Worm (Caenorhabditis elegans) whole organism, L1 larva: ENCODE results near the gene F55G11.4.

ENCODE experiments used
- Y116A8C.19 ChIP-seq: sonication (generic microtip); optimal IDR thresholded peaks from 2 replicates; lab custom pipeline; 2016; ENCODE audit warnings: missing compliant biosample characterization, missing genetic modification characterization, borderline replicate concordance
- aha-1 ChIP-seq: fragments of 150-350 bp; optimal IDR thresholded peaks from 2 replicates; lab custom pipeline; 2014; ENCODE audit warnings: missing biosample characterization, missing genetic modification characterization
- ama-1 ChIP-seq: fragments of 150-350 bp; optimal IDR thresholded peaks from 2 replicates; lab custom pipeline; 2014
- blmp-1 ChIP-seq: fragments of 150-350 bp; optimal IDR thresholded peaks from 2 replicates; lab custom pipeline; 2014; ENCODE audit warnings: missing biosample characterization, missing genetic modification characterization
- ceh-63 ChIP-seq: fragments of 200-800 bp; sonication (Bioruptor generic); optimal IDR thresholded peaks from 2 replicates; lab custom pipeline; 2018; ENCODE audit warnings: mild to moderate bottlenecking, missing genetic modification characterization, missing compliant biosample characterization
- dpl-1 ChIP-seq, 3 experiments: fragments of 150-350 bp in 2 of 3; sonication (generic microtip) in 1 of 3; optimal IDR thresholded peaks; 2 replicates each; lab custom pipeline; 2014 to 2017; ENCODE audit warnings: missing biosample characterization in 3 of 3, missing genetic modification characterization in 3 of 3, missing genetic modification reagents in 3 of 3
- efl-1 ChIP-seq, 4 experiments: fragments of 150-350 bp; optimal IDR thresholded peaks in 3 of 4; peaks in 1 of 4; 1 replicate in 1 of 4; 2 replicates in 3 of 4; lab custom pipeline; 2014; ENCODE audit warnings: missing biosample characterization in 2 of 4, missing genetic modification characterization in 2 of 4, missing genetic modification reagents in 2 of 4
- egl-27 ChIP-seq, 2 experiments: fragments of 150-350 bp in 1 of 2; sonication (generic microtip); optimal IDR thresholded peaks; 3 replicates each; lab custom pipeline; 2017 to 2018; ENCODE audit warnings: missing biosample characterization in 2 of 2, missing genetic modification characterization in 2 of 2, missing genetic modification reagents in 2 of 2
- elt-2 ChIP-seq: sonication (generic microtip); optimal IDR thresholded peaks from 2 replicates; lab custom pipeline; 2016; ENCODE audit warnings: missing genetic modification characterization, mild to moderate bottlenecking, inconsistent platforms, missing compliant biosample characterization, missing genetic modification reagents
- elt-3 ChIP-seq, 6 experiments: fragments of 150-350 bp in 1 of 6; sonication (generic microtip); optimal IDR thresholded peaks; 2 replicates each; lab custom pipeline; 2017 to 2018; ENCODE audit warnings: missing biosample characterization in 6 of 6, missing genetic modification characterization in 6 of 6, inconsistent platforms in 1 of 6
- fkh-10 ChIP-seq: sonication (generic microtip); optimal IDR thresholded peaks from 2 replicates; lab custom pipeline; 2017; ENCODE audit warnings: missing biosample characterization, missing genetic modification reagents, missing genetic modification characterization
- fkh-8 ChIP-seq: sonication (generic microtip); optimal IDR thresholded peaks from 2 replicates; lab custom pipeline; 2016; ENCODE audit warnings: mild to moderate bottlenecking, missing genetic modification characterization, missing compliant biosample characterization
- fos-1 ChIP-seq: fragments of 150-350 bp; optimal IDR thresholded peaks from 2 replicates; lab custom pipeline; 2014; ENCODE audit warnings: missing biosample characterization, missing genetic modification characterization
- grh-1 ChIP-seq: fragments of 200-800 bp; sonication (Bioruptor generic); IDR thresholded peaks from 2 replicates; pipeline ENCODE4 v1.3.6; 2022; ENCODE audit warnings: missing genetic modification reagents, missing genetic modification characterization, missing compliant biosample characterization
- isw-1 ChIP-seq: fragments of 200-800 bp; sonication (Bioruptor generic); IDR thresholded peaks from 2 replicates; pipeline ENCODE4 v1.3.6; 2022; ENCODE audit warnings: missing genetic modification characterization, missing compliant biosample characterization
- lin-14 ChIP-seq: fragments of 200-800 bp; sonication (Bioruptor generic); optimal IDR thresholded peaks from 2 replicates; lab custom pipeline; 2018; ENCODE audit warnings: mild to moderate bottlenecking, missing genetic modification characterization, moderate library complexity, missing compliant biosample characterization
- lin-39 ChIP-seq: fragments of 150-350 bp; optimal IDR thresholded peaks from 2 replicates; lab custom pipeline; 2014; ENCODE audit warnings: missing biosample characterization, missing genetic modification reagents, missing genetic modification characterization
- mdl-1 ChIP-seq, 2 experiments: fragments of 150-350 bp; optimal IDR thresholded peaks; 2 replicates each; lab custom pipeline; 2014 to 2017; ENCODE audit warnings: missing biosample characterization in 2 of 2, missing genetic modification characterization in 2 of 2, inconsistent platforms in 1 of 2
- mef-2 ChIP-seq: fragments of 150-350 bp; optimal IDR thresholded peaks from 2 replicates; lab custom pipeline; 2014; ENCODE audit warnings: missing biosample characterization, missing genetic modification characterization
- mep-1 ChIP-seq: fragments of 150-350 bp; optimal IDR thresholded peaks from 2 replicates; lab custom pipeline; 2014; ENCODE audit warnings: missing biosample characterization, missing genetic modification characterization
- nhr-12 ChIP-seq: sonication (generic microtip); optimal IDR thresholded peaks from 2 replicates; lab custom pipeline; 2017; ENCODE audit warnings: missing biosample characterization, missing genetic modification characterization
- nhr-19 ChIP-seq: fragments of 200-800 bp; sonication (Bioruptor generic); conservative IDR thresholded peaks from 2 replicates; pipeline ENCODE4 v1.3.6; 2022; ENCODE audit warnings: missing genetic modification characterization, missing compliant biosample characterization
- nhr-20 ChIP-seq: sonication (generic microtip); optimal IDR thresholded peaks from 2 replicates; lab custom pipeline; 2016; ENCODE audit warnings: mild to moderate bottlenecking, missing genetic modification characterization, missing compliant biosample characterization
- nhr-28 ChIP-seq: fragments of 150-350 bp; optimal IDR thresholded peaks from 2 replicates; lab custom pipeline; 2014; ENCODE audit warnings: missing biosample characterization, missing genetic modification characterization
- nhr-84 ChIP-seq: sonication (generic microtip); optimal IDR thresholded peaks from 2 replicates; lab custom pipeline; 2017; ENCODE audit warnings: missing biosample characterization, missing genetic modification characterization
- pag-3 ChIP-seq: sonication (generic microtip); optimal IDR thresholded peaks from 2 replicates; lab custom pipeline; 2017; ENCODE audit warnings: missing genetic modification characterization, mild to moderate bottlenecking, missing compliant biosample characterization, antibody characterized with exemption, borderline replicate concordance; ENCODE audit not compliant: insufficient read depth
- pax-3 ChIP-seq: fragments of 200-800 bp; sonication (Bioruptor generic); optimal IDR thresholded peaks from 2 replicates; lab custom pipeline; 2018; ENCODE audit warnings: mild to moderate bottlenecking, missing genetic modification characterization, moderate library complexity, missing compliant biosample characterization
- rnt-1 ChIP-seq: sonication (generic microtip); optimal IDR thresholded peaks from 2 replicates; lab custom pipeline; 2016; ENCODE audit warnings: mild to moderate bottlenecking, missing genetic modification characterization, moderate library complexity, missing compliant biosample characterization
- sox-4 ChIP-seq: sonication (generic microtip); optimal IDR thresholded peaks from 2 replicates; lab custom pipeline; 2016; ENCODE audit warnings: missing genetic modification characterization, missing compliant biosample characterization
- tlp-1 ChIP-seq: fragments of 150-350 bp; optimal IDR thresholded peaks from 2 replicates; lab custom pipeline; 2014; ENCODE audit warnings: missing biosample characterization, missing genetic modification characterization
- unc-86 ChIP-seq: sonication (generic microtip); optimal IDR thresholded peaks from 2 replicates; lab custom pipeline; 2016; ENCODE audit warnings: missing genetic modification characterization, missing compliant biosample characterization
- unc-98 ChIP-seq: fragments of 200-800 bp; sonication (Bioruptor generic); IDR thresholded peaks from 2 replicates; pipeline ENCODE4 v1.3.6; 2022; ENCODE audit warnings: missing genetic modification characterization, missing compliant biosample characterization
- xbp-1 ChIP-seq: sonication (generic microtip); optimal IDR thresholded peaks from 2 replicates; lab custom pipeline; 2016; ENCODE audit warnings: missing genetic modification characterization, missing compliant biosample characterization

The F55G11.4 gene

DNA sequence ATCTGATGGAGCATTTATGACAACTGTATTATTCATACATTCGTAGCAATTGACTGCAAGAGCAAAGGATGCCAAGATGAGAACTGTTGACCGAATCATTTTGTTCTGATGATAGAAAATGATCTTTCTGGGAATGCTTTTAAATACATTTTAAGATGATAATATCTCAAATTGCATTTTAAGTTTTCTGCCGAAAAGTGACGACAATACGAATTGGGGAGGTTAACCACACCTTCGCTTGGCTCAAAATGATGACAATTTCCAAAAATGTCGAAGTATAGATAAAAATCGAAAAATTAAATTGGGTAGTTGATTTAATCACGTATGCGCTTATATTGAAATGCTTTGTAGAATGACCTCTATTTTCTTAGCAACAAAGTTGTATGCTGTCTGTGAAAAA lies 32.2 kb upstream of the F55G11.4 start, which contains the start of gene dod-24:
Gene dod-24 (minus strand): TSS at position 101 of the 400 bp plus-strand sequence.
- TF ChIP-seq nhr-20 (no peak), egl-27 (tag; optimal IDR thresholded peaks at IDR 0.05; lab: Kevin White, UChicago) (no peak), unc-86 (tag; lab: Kevin White, UChicago) (no peak), elt-3 (tag; optimal IDR thresholded peaks at IDR 0.05; lab: Kevin White, UChicago) (no peak), isw-1 (GFP tag; lab: Robert Waterston, UW) (no peak), lin-14 (GFP tag; lab: Kevin White, UChicago) (no peak), unc-98 (no peak), efl-1 (optimal IDR thresholded peaks at IDR 0.05; lab: Kevin White, UChicago) (no peak), efl-1 (GFP tag; optimal IDR thresholded peaks at IDR 0.05 in 1 of 2; lab: Kevin White, UChicago) (no peak), fos-1 (tag; lab: Kevin White, UChicago) (no peak), mef-2 (tag; lab: Kevin White, UChicago) (no peak), pax-3 (tag; lab: Kevin White, UChicago) (no peak)
- TF ChIP-seq, all 84 proteins: peak for 0

DNA sequence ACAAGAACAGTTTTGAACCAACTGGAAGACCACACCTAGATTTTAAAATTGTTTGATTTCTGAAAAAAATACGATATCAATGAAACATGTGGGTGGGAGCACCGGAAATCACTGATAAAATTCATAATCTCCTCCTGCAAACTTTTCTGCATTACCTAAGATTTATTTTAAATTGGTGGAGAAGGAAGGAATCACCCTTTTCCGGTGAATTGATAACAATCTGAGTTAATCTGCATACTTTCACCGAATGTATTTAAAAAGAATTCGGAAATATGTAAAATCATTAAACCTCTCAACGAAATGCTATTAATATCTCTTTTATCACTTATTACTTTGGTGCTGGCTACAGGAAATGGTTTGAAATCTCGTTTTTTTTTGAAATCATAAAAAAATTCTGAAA lies 30.8 kb upstream of the F55G11.4 start, which contains the start of gene dct-19:
Gene dct-19 (plus strand): TSS at position 301 of the 400 bp plus-strand sequence.
- TF ChIP-seq fos-1 (tag; lab: Kevin White, UChicago) = no peak
- TF ChIP-seq grh-1 (GFP tag; lab: Robert Waterston, UW) = no peak
- no peak for TF ChIP-seq nhr-28
- no peak for TF ChIP-seq lin-39 (tag; lab: Kevin White, UChicago)
- TF ChIP-seq ama-1 (lab: Kevin White, UChicago) = no peak
- no peak for TF ChIP-seq unc-86 (tag; lab: Kevin White, UChicago)
- TF ChIP-seq mep-1 (tag; lab: Kevin White, UChicago) = no peak
- no peak for TF ChIP-seq dpl-1 (GFP tag; optimal IDR thresholded peaks at IDR 0.05; lab: Kevin White, UChicago)
- no peak for TF ChIP-seq nhr-19
- no peak for TF ChIP-seq elt-2
- TF ChIP-seq pag-3 (tag; lab: Kevin White, UChicago) = no peak
- no peak for TF ChIP-seq blmp-1 (tag; lab: Kevin White, UChicago)
- no peak for TF ChIP-seq Y116A8C.19 (tag; lab: Kevin White, UChicago)
- TF ChIP-seq fkh-8 (tag; lab: Kevin White, UChicago) = no peak
- TF ChIP-seq, all 84 proteins: peak for 0

DNA sequence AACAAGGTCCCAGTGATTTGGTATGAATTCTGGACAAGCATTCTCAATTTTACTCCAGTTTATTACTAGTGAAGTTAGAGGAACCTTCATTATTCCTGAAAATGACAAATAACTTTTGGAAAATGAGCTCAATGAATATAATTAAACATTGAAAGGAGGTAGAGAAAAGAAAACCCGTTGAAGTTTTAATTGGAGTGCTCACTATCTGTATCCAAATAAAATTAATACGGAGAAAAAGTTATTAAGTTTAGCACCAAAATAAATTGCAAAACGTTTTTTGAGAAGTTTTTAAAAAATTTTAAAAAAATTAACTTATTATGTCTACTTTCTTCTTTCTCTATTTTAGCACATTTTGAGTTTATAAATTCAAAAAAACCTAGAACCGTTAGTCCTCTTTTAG lies 26.9 kb upstream of the F55G11.4 start, which contains the start of gene F55G11.1:
Gene F55G11.1 (minus strand): TSS at position 101 of the 400 bp plus-strand sequence.
- TF ChIP-seq mef-2 (tag; lab: Kevin White, UChicago) = no peak
- no peak for TF ChIP-seq elt-2
- no peak for TF ChIP-seq isw-1 (GFP tag; lab: Robert Waterston, UW)
- no peak for TF ChIP-seq tlp-1 (tag; lab: Kevin White, UChicago)
- no peak for TF ChIP-seq nhr-84 (tag; lab: Kevin White, UChicago)
- no peak for TF ChIP-seq aha-1

DNA sequence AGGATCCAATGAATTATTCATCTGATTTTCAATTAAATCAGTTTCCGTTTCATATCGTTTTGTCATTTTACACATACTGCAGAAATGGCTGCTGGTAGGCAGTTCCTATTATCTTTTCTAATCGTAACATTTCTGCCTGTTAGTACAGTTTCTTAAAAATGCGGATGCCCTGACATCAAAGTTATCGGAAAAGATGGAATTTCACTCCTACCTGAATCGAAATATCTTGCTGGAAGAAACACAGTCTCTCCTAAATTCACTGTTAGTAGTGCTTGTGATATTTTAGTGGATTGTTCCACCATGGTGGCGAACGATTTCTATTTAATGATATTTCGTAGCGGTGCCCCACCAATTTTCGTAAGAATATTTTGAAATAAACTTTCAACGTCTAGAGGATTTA lies 25.0 kb upstream of the F55G11.4 start, which contains the start of gene F55G11.10:
Gene F55G11.10 (plus strand): TSS at position 301 of the 400 bp plus-strand sequence.
- TF ChIP-seq pag-3 (tag; lab: Kevin White, UChicago) = no peak
- no peak for TF ChIP-seq sox-4
- TF ChIP-seq fkh-10 = no peak
- TF ChIP-seq elt-2 = no peak
- no peak for TF ChIP-seq unc-86 (tag; lab: Kevin White, UChicago)
- TF ChIP-seq ceh-63 = no peak
- no peak for TF ChIP-seq nhr-12 (tag; lab: Kevin White, UChicago)
- TF ChIP-seq rnt-1 (tag; lab: Kevin White, UChicago) = no peak
- TF ChIP-seq mdl-1 (tag; optimal IDR thresholded peaks at IDR 0.05; lab: Kevin White, UChicago) = no peak
- no peak for TF ChIP-seq xbp-1

DNA sequence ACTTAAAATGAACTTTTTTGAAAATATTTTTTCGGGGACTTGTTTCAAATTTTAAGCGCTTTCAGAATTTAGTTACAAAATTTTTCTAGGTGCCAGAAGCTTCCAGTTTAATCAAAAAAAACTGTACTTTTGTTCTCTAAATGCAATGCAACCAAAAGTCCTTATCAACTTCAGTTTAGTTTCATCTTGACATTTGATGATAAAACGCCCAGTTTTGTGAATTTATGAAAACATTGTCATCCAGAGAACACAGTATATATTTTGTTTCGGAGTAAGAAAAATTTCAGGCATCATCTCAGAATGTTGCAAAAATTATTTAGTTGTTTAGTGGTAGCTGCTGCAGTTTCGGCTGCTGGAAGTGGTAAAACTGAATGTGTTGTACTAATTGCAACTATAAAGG lies 15.7 kb upstream of the F55G11.4 start, which contains the start of gene F55G11.6:
Gene F55G11.6 (plus strand): TSS at position 301 of the 400 bp plus-strand sequence.
- TF ChIP-seq lin-39 (tag; lab: Kevin White, UChicago) (no peak), efl-1 (optimal IDR thresholded peaks at IDR 0.05; lab: Kevin White, UChicago) (no peak), efl-1 (GFP tag; optimal IDR thresholded peaks at IDR 0.05 in 1 of 2; lab: Kevin White, UChicago) (no peak)
